Worm (Caenorhabditis elegans): Measurements from ENCODE around the gene F11G11.5.

The F11G11.5 gene

DNA sequence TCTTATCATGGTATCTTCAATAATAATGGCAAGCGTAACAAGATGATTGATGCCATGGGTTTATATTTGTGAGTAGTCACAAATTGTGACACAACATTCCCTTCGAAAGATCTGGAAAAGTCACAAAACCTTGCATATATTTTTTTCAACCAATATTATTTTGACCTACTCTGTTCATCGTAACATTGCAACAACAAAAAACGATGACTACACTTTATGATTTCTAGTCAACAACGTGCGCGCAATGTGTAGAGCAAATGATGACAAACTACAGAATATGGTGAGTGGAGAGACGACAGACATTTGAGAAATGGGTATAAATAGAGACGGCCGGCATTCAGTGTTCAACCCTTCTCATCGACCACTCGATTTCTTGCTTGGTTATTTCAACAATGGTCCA lies 24.0 kb downstream of the F11G11.5 start, which contains the start of gene gst-7 (continued):
- TF ChIP-seq nhr-20 (tag; optimal IDR thresholded peaks at IDR 0.05) (peak; percentile 90), ceh-82 (tag; optimal IDR thresholded peaks at IDR 0.05) (no peak), lin-35 (GFP tag; optimal IDR thresholded peaks at IDR 0.05) (peak in 1 of 2 experiments; percentile 68), nhr-85 (tag) (peak; percentile 69), mdl-1 (tag; optimal IDR thresholded peaks at IDR 0.05) (peak in 1 of 2 experiments; percentile 29), snu-23 (GFP tag; optimal IDR thresholded peaks at IDR 0.05) (peak; percentile 44)

DNA sequence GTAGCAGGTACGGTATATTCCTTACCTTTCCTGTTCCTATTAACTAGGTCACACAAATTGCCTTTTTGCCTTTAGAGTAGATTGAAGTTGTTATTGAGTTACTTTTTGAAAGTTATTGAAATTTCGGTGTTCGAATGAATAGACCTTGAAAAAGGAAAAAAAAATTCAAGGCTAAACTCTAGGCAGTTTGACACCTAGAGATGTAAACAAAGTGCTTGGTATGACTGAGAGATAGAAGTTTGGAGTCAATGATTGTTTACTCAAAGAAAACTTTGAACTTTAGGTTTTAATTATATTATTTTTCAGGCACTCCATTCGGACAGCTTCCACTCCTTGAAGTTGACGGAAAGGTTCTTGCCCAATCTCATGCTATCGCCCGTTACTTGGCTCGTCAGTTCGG lies 24.8 kb downstream of the F11G11.5 start:
- TF ChIP-seq unc-98 (GFP tag; IDR thresholded peaks at IDR 0.05) (no peak), nhr-20 (tag; optimal IDR thresholded peaks at IDR 0.05) (peak; percentile 39)

- TF ChIP-seq elt-2 (tag; optimal IDR thresholded peaks at IDR 0.05) (peak; percentile 10), nhr-19 (GFP tag; conservative IDR thresholded peaks at IDR 0.05) (no peak)
Measured at ce11 chrII:4883412-4883811, 25.7 kb downstream of the F11G11.5 start, which contains the start of gene gst-8. Gene gst-8 (plus strand): TSS chrII:4883712.

ce11 chrII:4884403-4884802 lies 26.7 kb downstream of the F11G11.5 start:
- TF ChIP-seq sptf-1 (tag; optimal IDR thresholded peaks at IDR 0.05) (no peak), efl-1 (optimal IDR thresholded peaks at IDR 0.05) (no peak), efl-1 (GFP tag; optimal IDR thresholded peaks at IDR 0.05 in 1 of 2) (peak in 1 of 2 experiments; percentile 52)

DNA sequence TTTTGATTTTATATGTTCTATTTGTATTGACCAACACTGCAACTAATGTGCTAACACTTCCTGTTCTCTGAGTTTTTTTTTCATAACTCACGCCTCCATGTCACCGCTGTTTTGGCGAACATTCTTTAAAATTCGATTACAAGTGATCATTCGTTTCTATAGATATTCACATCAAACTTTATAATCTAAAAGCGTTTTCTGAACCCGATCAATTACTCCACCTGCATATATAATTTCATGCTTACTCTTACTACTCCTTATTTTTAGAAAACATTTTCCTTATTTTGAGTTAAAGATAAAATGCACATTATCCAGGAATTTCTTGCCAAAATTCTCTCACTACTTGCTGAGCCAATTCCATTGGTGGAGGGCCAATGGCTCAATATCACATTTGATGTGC lies 28.3 kb downstream of the F11G11.5 start, which contains the start of gene R05F9.7:
R05F9.7 (plus strand) TSS at position 301 of the 400 bp plus-strand sequence.
- TF ChIP-seq ets-5 (GFP tag; IDR thresholded peaks at IDR 0.05) (no peak), nhr-11 (tag; optimal IDR thresholded peaks at IDR 0.05) (no peak), isw-1 (GFP tag; IDR thresholded peaks at IDR 0.05) (no peak), ces-1 (GFP tag; optimal IDR thresholded peaks at IDR 0.05) (no peak), elt-2 (tag; optimal IDR thresholded peaks at IDR 0.05) (no peak), skn-1 (tag; optimal IDR thresholded peaks at IDR 0.05) (no peak), elt-3 (tag; optimal IDR thresholded peaks at IDR 0.05) (no peak), fkh-8 (tag; optimal IDR thresholded peaks at IDR 0.05) (no peak), tbx-2 (tag; optimal IDR thresholded peaks at IDR 0.05) (no peak), tlp-1 (tag; optimal IDR thresholded peaks at IDR 0.05) (no peak), unc-86 (tag; optimal IDR thresholded peaks at IDR 0.05) (no peak), sptf-1 (tag; optimal IDR thresholded peaks at IDR 0.05) (no peak), nhr-85 (tag) (no peak), rnt-1 (tag; optimal IDR thresholded peaks at IDR 0.05) (no peak), unc-62 (GFP tag; optimal IDR thresholded peaks at IDR 0.05) (no peak), nhr-19 (GFP tag; conservative IDR thresholded peaks at IDR 0.05) (no peak), nhr-84 (tag; optimal IDR thresholded peaks at IDR 0.05) (no peak), egl-13 (tag; optimal IDR thresholded peaks at IDR 0.05) (no peak), pag-3 (tag; optimal IDR thresholded peaks at IDR 0.05; ENCODE audit: borderline replicate concordance, insufficient read depth) (no peak), lin-39 (tag; optimal IDR thresholded peaks at IDR 0.05) (no peak)

DNA sequence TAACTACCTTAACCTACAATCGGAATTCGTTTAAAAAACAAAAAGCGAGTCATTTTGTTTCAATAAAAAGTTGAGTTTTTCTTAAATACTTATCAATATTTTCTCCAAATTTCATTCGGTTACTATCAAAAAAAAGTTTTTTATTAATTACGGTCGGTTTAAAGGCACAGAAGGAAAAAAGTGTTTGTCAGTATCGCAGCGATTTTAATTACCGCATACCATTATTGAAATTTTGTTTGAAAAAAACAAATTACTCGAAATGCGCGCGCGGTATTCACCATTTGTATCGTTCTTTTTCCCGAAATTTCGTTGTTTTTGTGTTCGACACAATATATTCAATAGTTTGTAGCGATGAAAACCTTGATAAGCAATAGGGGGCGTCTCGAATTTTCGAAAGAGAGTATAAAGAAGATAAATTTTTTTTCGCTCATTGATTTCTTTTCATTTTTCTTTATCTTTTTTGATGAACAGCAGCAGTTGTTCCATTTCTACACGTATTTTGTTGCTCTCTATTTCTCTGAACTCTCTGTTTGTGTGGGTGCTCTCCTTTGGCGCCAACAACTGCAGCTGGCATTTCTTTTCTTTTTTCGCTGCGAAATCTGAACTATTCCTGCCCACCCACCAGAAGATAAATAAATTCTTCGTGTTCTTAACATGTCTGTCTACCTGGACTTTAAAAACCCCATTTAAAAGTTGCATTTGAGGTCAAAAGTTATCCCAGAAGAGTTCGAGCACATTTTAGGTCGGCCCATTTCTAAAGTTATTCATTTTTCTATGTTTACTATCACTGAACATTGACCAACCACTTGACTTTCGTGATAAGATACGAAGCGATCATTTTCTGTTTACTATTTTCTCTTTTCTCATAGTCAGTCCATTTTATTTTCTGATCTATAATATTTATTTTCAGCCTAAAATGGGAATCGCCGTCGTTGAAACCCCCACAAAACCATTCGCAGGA lies 31.1 kb downstream of the F11G11.5 start, which contains the start of gene pgm-1:
pgm-1 (plus strand) TSS at position 911 of the 961 bp plus-strand sequence.
- no peak for TF ChIP-seq xbp-1 (tag; optimal IDR thresholded peaks at IDR 0.05)
- TF ChIP-seq ceh-88 (GFP tag; IDR thresholded peaks at IDR 0.05) = no peak
- peak; percentile 45 for TF ChIP-seq snu-23 (GFP tag; optimal IDR thresholded peaks at IDR 0.05)
- peak; percentile 26 to 35 for TF ChIP-seq efl-1 (optimal IDR thresholded peaks at IDR 0.05)
- no peak for TF ChIP-seq efl-1 (GFP tag; optimal IDR thresholded peaks at IDR 0.05 in 1 of 2)
- TF ChIP-seq dsc-1 (tag; optimal IDR thresholded peaks at IDR 0.05) = no peak
- TF ChIP-seq unc-86 (tag; optimal IDR thresholded peaks at IDR 0.05) = no peak
- TF ChIP-seq jun-1 (tag; optimal IDR thresholded peaks at IDR 0.05) = no peak
- TF ChIP-seq zag-1 (tag; optimal IDR thresholded peaks at IDR 0.05) = no peak
- no peak for TF ChIP-seq hpl-2 (GFP tag; optimal IDR thresholded peaks at IDR 0.05)
- no peak for TF ChIP-seq unc-98 (GFP tag; IDR thresholded peaks at IDR 0.05)
- no peak for TF ChIP-seq aha-1 (tag; optimal IDR thresholded peaks at IDR 0.05)
- TF ChIP-seq lin-15B (tag; optimal IDR thresholded peaks at IDR 0.05) = no peak
- TF ChIP-seq nhr-12 (tag; optimal IDR thresholded peaks at IDR 0.05) = no peak
- TF ChIP-seq nhr-237 (tag; optimal IDR thresholded peaks at IDR 0.05) = no peak
- TF ChIP-seq Y116A8C.19 (tag; optimal IDR thresholded peaks at IDR 0.05; ENCODE audit: borderline replicate concordance) = no peak
- TF ChIP-seq nhr-85 (tag) = peak; percentile 6
- peak; percentile 7 to 51 for TF ChIP-seq lsy-2 (tag; optimal IDR thresholded peaks at IDR 0.05)
- no peak for TF ChIP-seq unc-62 (GFP tag; optimal IDR thresholded peaks at IDR 0.05)
- no peak for TF ChIP-seq sptf-1 (tag; optimal IDR thresholded peaks at IDR 0.05)
- TF ChIP-seq ama-1 (optimal IDR thresholded peaks at IDR 0.05) = no peak
